Fruit fly (Drosophila melanogaster): ENCODE data around the gene jumu.

jumu gene

dm6 chr3R:10353932-10354703 is 4.1 kb downstream of the jumu start (continued):
- TF ChIP-seq CG11723 (GFP tag; optimal IDR thresholded peaks at IDR 0.05) (no peak), Six4 (GFP tag; optimal IDR thresholded peaks at IDR 0.05) (no peak), psq (GFP tag; optimal IDR thresholded peaks at IDR 0.05) (no peak), crol (GFP tag; IDR thresholded peaks at IDR 0.05) (no peak), Hmx (GFP tag; optimal IDR thresholded peaks at IDR 0.05) (no peak), sug (tag; optimal IDR thresholded peaks at IDR 0.05) (no peak), tap (tag; optimal IDR thresholded peaks at IDR 0.05) (peak; percentile 35), phol (tag; optimal IDR thresholded peaks at IDR 0.05) (peak; percentile 57), CG6689 (GFP tag; IDR thresholded peaks at IDR 0.05) (no peak), CG17612 (GFP tag; IDR thresholded peaks at IDR 0.05) (no peak), Ada2b (GFP tag; IDR thresholded peaks at IDR 0.05) (no peak), nmo (GFP tag; optimal IDR thresholded peaks at IDR 0.05) (peak; percentile 60), Deaf1 (tag; optimal IDR thresholded peaks at IDR 0.05) (no peak), Pdp1 (GFP tag; optimal IDR thresholded peaks at IDR 0.05) (no peak), CG17829 (tag; optimal IDR thresholded peaks at IDR 0.05) (peak; percentile 67), CG6654 (GFP tag; optimal IDR thresholded peaks at IDR 0.05) (no peak), stwl (tag; optimal IDR thresholded peaks at IDR 0.05) (peak; percentile 11), CG8089 (GFP tag; optimal IDR thresholded peaks at IDR 0.05) (no peak), so (GFP tag; IDR thresholded peaks at IDR 0.05) (no peak), en (GFP tag; optimal IDR thresholded peaks at IDR 0.05) (no peak), CG11504 (tag; optimal IDR thresholded peaks at IDR 0.05) (peak; percentile 67), pfk (GFP tag; optimal IDR thresholded peaks at IDR 0.05) (no peak), Neu2 (GFP tag; optimal IDR thresholded peaks at IDR 0.05; ENCODE audit: borderline replicate concordance) (no peak), bigmax (GFP tag; optimal IDR thresholded peaks at IDR 0.05) (no peak), schlank (tag; optimal IDR thresholded peaks at IDR 0.05) (no peak), CG14860 (GFP tag; IDR thresholded peaks at IDR 0.05; ENCODE audit: partially characterized antibody) (no peak), CG10267 (tag; optimal IDR thresholded peaks at IDR 0.05) (peak; percentile 46), MTF-1 (GFP tag; optimal IDR thresholded peaks at IDR 0.05; ENCODE audit: borderline replicate concordance) (no peak), CG10147 (GFP tag; optimal IDR thresholded peaks at IDR 0.05) (no peak), CG12236 (GFP tag; optimal IDR thresholded peaks at IDR 0.05) (no peak), CG14965 (GFP tag; optimal IDR thresholded peaks at IDR 0.05; ENCODE audit: borderline replicate concordance) (no peak), lab (GFP tag; optimal IDR thresholded peaks at IDR 0.05) (peak; percentile 7), CG13287 (GFP tag; IDR thresholded peaks at IDR 0.05; ENCODE audit: partially characterized antibody) (no peak), CG12391 (tag; optimal IDR thresholded peaks at IDR 0.05) (peak; percentile 73), CoRest (tag; optimal IDR thresholded peaks at IDR 0.05) (peak; percentile 57), CG5245 (GFP tag; optimal IDR thresholded peaks at IDR 0.05) (no peak), CG11456 (GFP tag; IDR thresholded peaks at IDR 0.05) (no peak), corto (GFP tag; optimal IDR thresholded peaks at IDR 0.05) (no peak), CG1603 (tag; optimal IDR thresholded peaks at IDR 0.05) (no peak), gem (tag; optimal IDR thresholded peaks at IDR 0.05) (peak; percentile 67), CG8478 (optimal IDR thresholded peaks at IDR 0.05) (no peak), H2.0 (GFP tag; IDR thresholded peaks at IDR 0.05) (no peak), Hmr (GFP tag; optimal IDR thresholded peaks at IDR 0.05) (no peak), Spps (tag; optimal IDR thresholded peaks at IDR 0.05) (peak; percentile 40), tin (GFP tag; optimal IDR thresholded peaks at IDR 0.05) (peak; percentile 31), Abd-B (GFP tag; optimal IDR thresholded peaks at IDR 0.05) (no peak), pan (optimal IDR thresholded peaks at IDR 0.05) (no peak), pan (GFP tag; optimal IDR thresholded peaks at IDR 0.05 in 1 of 2, IDR thresholded peaks at IDR 0.05 in 1 of 2) (no peak), sens (GFP tag) (peak; percentile 81)
